Worm (Caenorhabditis elegans) whole organism, L1 larva: Measurements from ENCODE around the gene ugt-10.

ENCODE experiments used
- C04F5.9 ChIP-seq: sonication (generic microtip); optimal IDR thresholded peaks from 2 replicates; lab custom pipeline; 2016; ENCODE audit warnings: missing genetic modification characterization, missing compliant biosample characterization
- C34B4.2 ChIP-seq: sonication (generic microtip); optimal IDR thresholded peaks from 2 replicates; lab custom pipeline; 2017; ENCODE audit warnings: mild to moderate bottlenecking, missing genetic modification characterization, missing compliant biosample characterization
- F16B12.6 ChIP-seq: fragments of 150-350 bp; optimal IDR thresholded peaks from 2 replicates; lab custom pipeline; 2014; ENCODE audit warnings: missing biosample characterization, missing genetic modification characterization
- Y116A8C.19 ChIP-seq: sonication (generic microtip); optimal IDR thresholded peaks from 2 replicates; lab custom pipeline; 2016; ENCODE audit warnings: missing compliant biosample characterization, missing genetic modification characterization, borderline replicate concordance
- aly-2 ChIP-seq: fragments of 150-350 bp; optimal IDR thresholded peaks from 2 replicates; lab custom pipeline; 2014; ENCODE audit warnings: missing biosample characterization, missing genetic modification characterization
- ama-1 ChIP-seq: fragments of 150-350 bp; optimal IDR thresholded peaks from 2 replicates; lab custom pipeline; 2014
- blmp-1 ChIP-seq: fragments of 150-350 bp; optimal IDR thresholded peaks from 2 replicates; lab custom pipeline; 2014; ENCODE audit warnings: missing biosample characterization, missing genetic modification characterization
- ceh-8 ChIP-seq: fragments of 200-800 bp; sonication (Bioruptor generic); optimal IDR thresholded peaks from 2 replicates; lab custom pipeline; 2018; ENCODE audit warnings: mild to moderate bottlenecking, missing genetic modification characterization, moderate library complexity, missing compliant biosample characterization
- ceh-88 ChIP-seq: fragments of 200-800 bp; sonication (Bioruptor generic); IDR thresholded peaks from 2 replicates; pipeline ENCODE4 v1.3.6; 2022; ENCODE audit warnings: missing genetic modification characterization, missing compliant biosample characterization
- dsc-1 ChIP-seq: sonication (generic microtip); optimal IDR thresholded peaks from 2 replicates; lab custom pipeline; 2016; ENCODE audit warnings: mild to moderate bottlenecking, missing genetic modification characterization, missing compliant biosample characterization
- efl-3 ChIP-seq: fragments of 200-800 bp; sonication (Bioruptor generic); optimal IDR thresholded peaks from 2 replicates; lab custom pipeline; 2018; ENCODE audit warnings: mild to moderate bottlenecking, missing genetic modification characterization, missing compliant biosample characterization
- egl-13 ChIP-seq: sonication (generic microtip); optimal IDR thresholded peaks from 2 replicates; lab custom pipeline; 2016; ENCODE audit warnings: missing genotype, missing genetic modification reagents, missing genetic modification characterization, missing compliant biosample characterization
- elt-2 ChIP-seq: sonication (generic microtip); optimal IDR thresholded peaks from 2 replicates; lab custom pipeline; 2016; ENCODE audit warnings: missing genetic modification characterization, mild to moderate bottlenecking, inconsistent platforms, missing compliant biosample characterization, missing genetic modification reagents
- fkh-4 ChIP-seq: sonication (generic microtip); optimal IDR thresholded peaks from 2 replicates; lab custom pipeline; 2016; ENCODE audit warnings: missing compliant biosample characterization, missing genetic modification characterization, borderline replicate concordance
- fkh-8 ChIP-seq: sonication (generic microtip); optimal IDR thresholded peaks from 2 replicates; lab custom pipeline; 2016; ENCODE audit warnings: mild to moderate bottlenecking, missing genetic modification characterization, missing compliant biosample characterization
- grh-1 ChIP-seq: fragments of 200-800 bp; sonication (Bioruptor generic); IDR thresholded peaks from 2 replicates; pipeline ENCODE4 v1.3.6; 2022; ENCODE audit warnings: missing genetic modification reagents, missing genetic modification characterization, missing compliant biosample characterization
- hpl-2 ChIP-seq: fragments of 150-350 bp; optimal IDR thresholded peaks from 2 replicates; lab custom pipeline; 2014; ENCODE audit warnings: missing biosample characterization, missing genetic modification reagents, missing genetic modification characterization
- lin-14 ChIP-seq: fragments of 200-800 bp; sonication (Bioruptor generic); optimal IDR thresholded peaks from 2 replicates; lab custom pipeline; 2018; ENCODE audit warnings: mild to moderate bottlenecking, missing genetic modification characterization, moderate library complexity, missing compliant biosample characterization
- lin-15B ChIP-seq: fragments of 150-350 bp; sonication (generic microtip); optimal IDR thresholded peaks from 3 replicates; lab custom pipeline; 2014; ENCODE audit warnings: missing biosample characterization, missing genetic modification characterization
- lin-39 ChIP-seq: fragments of 150-350 bp; optimal IDR thresholded peaks from 2 replicates; lab custom pipeline; 2014; ENCODE audit warnings: missing biosample characterization, missing genetic modification reagents, missing genetic modification characterization
- lsy-2 ChIP-seq, 2 experiments: fragments of 150-350 bp; optimal IDR thresholded peaks; 2 replicates each; lab custom pipeline; 2014; ENCODE audit warnings: missing biosample characterization in 2 of 2, missing genetic modification characterization in 2 of 2
- mab-9 ChIP-seq: fragments of 200-800 bp; sonication (Bioruptor generic); IDR thresholded peaks from 2 replicates; pipeline ENCODE4 v1.3.6; 2022; ENCODE audit warnings: missing genetic modification reagents, missing genetic modification characterization, missing compliant biosample characterization
- mef-2 ChIP-seq: fragments of 150-350 bp; optimal IDR thresholded peaks from 2 replicates; lab custom pipeline; 2014; ENCODE audit warnings: missing biosample characterization, missing genetic modification characterization
- nhr-11 ChIP-seq: fragments of 150-350 bp; optimal IDR thresholded peaks from 2 replicates; lab custom pipeline; 2014; ENCODE audit warnings: missing biosample characterization, missing genetic modification characterization
- nhr-237 ChIP-seq: fragments of 150-350 bp; optimal IDR thresholded peaks from 2 replicates; lab custom pipeline; 2014; ENCODE audit warnings: missing biosample characterization, missing genetic modification characterization
- nhr-28 ChIP-seq: fragments of 150-350 bp; optimal IDR thresholded peaks from 2 replicates; lab custom pipeline; 2014; ENCODE audit warnings: missing biosample characterization, missing genetic modification characterization
- nhr-76 ChIP-seq: sonication (generic microtip); optimal IDR thresholded peaks from 2 replicates; lab custom pipeline; 2017; ENCODE audit warnings: missing biosample characterization, missing genetic modification characterization
- nhr-77 ChIP-seq: fragments of 150-350 bp; optimal IDR thresholded peaks from 2 replicates; lab custom pipeline; 2014; ENCODE audit warnings: missing biosample characterization, missing genetic modification characterization
- nhr-84 ChIP-seq: sonication (generic microtip); optimal IDR thresholded peaks from 2 replicates; lab custom pipeline; 2017; ENCODE audit warnings: missing biosample characterization, missing genetic modification characterization
- pag-3 ChIP-seq: sonication (generic microtip); optimal IDR thresholded peaks from 2 replicates; lab custom pipeline; 2017; ENCODE audit warnings: missing genetic modification characterization, mild to moderate bottlenecking, missing compliant biosample characterization, antibody characterized with exemption, borderline replicate concordance; ENCODE audit not compliant: insufficient read depth
- pax-3 ChIP-seq: fragments of 200-800 bp; sonication (Bioruptor generic); optimal IDR thresholded peaks from 2 replicates; lab custom pipeline; 2018; ENCODE audit warnings: mild to moderate bottlenecking, missing genetic modification characterization, moderate library complexity, missing compliant biosample characterization
- sup-37 ChIP-seq: fragments of 200-800 bp; sonication (Bioruptor generic); optimal IDR thresholded peaks from 2 replicates; lab custom pipeline; 2018; ENCODE audit warnings: mild to moderate bottlenecking, missing genetic modification characterization, missing compliant biosample characterization
- tbx-2 ChIP-seq: sonication (generic microtip); optimal IDR thresholded peaks from 2 replicates; lab custom pipeline; 2016; ENCODE audit warnings: missing genetic modification characterization, missing compliant biosample characterization
- tlp-1 ChIP-seq: fragments of 150-350 bp; optimal IDR thresholded peaks from 2 replicates; lab custom pipeline; 2014; ENCODE audit warnings: missing biosample characterization, missing genetic modification characterization
- unc-130 ChIP-seq: fragments of 150-350 bp; optimal IDR thresholded peaks from 2 replicates; lab custom pipeline; 2017; ENCODE audit warnings: missing biosample characterization, missing genetic modification characterization, inconsistent platforms
- unc-30 ChIP-seq: sonication (generic microtip); optimal IDR thresholded peaks from 2 replicates; lab custom pipeline; 2017; ENCODE audit warnings: missing biosample characterization, missing genetic modification characterization
- unc-62 ChIP-seq: fragments of 150-350 bp; optimal IDR thresholded peaks from 2 replicates; lab custom pipeline; 2014; ENCODE audit warnings: missing biosample characterization, missing genetic modification reagents, missing genetic modification characterization
- unc-98 ChIP-seq: fragments of 200-800 bp; sonication (Bioruptor generic); IDR thresholded peaks from 2 replicates; pipeline ENCODE4 v1.3.6; 2022; ENCODE audit warnings: missing genetic modification characterization, missing compliant biosample characterization
- vab-15 ChIP-seq: sonication (generic microtip); optimal IDR thresholded peaks from 2 replicates; lab custom pipeline; 2017; ENCODE audit warnings: missing genotype, mild to moderate bottlenecking, missing genetic modification characterization, missing compliant biosample characterization
- zag-1 ChIP-seq: fragments of 150-350 bp; optimal IDR thresholded peaks from 2 replicates; lab custom pipeline; 2014; ENCODE audit warnings: missing biosample characterization, missing genetic modification characterization
- zip-4 ChIP-seq: fragments of 200-800 bp; sonication (Bioruptor generic); optimal IDR thresholded peaks from 2 replicates; lab custom pipeline; 2018; ENCODE audit warnings: mild to moderate bottlenecking, missing genetic modification characterization, moderate library complexity, missing compliant biosample characterization
- ztf-11 ChIP-seq, 2 experiments: sonication (generic microtip); optimal IDR thresholded peaks; 2 replicates each; lab custom pipeline; 2016 to 2017; ENCODE audit warnings: missing genetic modification characterization in 2 of 2, missing biosample characterization in 1 of 2, missing compliant biosample characterization in 1 of 2
- ztf-4 ChIP-seq: fragments of 150-350 bp; optimal IDR thresholded peaks from 2 replicates; lab custom pipeline; 2014; ENCODE audit warnings: missing biosample characterization, missing genetic modification characterization

The ugt-10 gene

DNA sequence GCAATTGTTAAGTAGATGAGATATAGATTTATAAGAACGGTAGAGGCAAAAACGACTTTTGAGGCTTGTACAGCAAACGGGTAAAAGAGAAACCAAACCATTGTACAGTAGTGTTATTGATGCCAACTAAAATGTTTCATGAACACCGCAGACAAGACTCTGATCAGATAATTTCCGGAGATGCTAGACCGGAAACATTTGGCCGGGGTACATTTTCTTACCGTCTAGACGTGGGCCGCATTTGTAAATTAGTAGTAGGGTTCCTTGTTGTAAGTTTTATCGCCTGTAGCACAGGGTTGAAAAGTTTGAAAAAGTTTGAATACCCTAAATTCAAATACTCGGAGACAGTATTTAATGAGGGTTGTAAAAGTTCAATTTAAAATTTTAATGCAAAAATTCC is 18.5 kb downstream of the ugt-10 start, which contains the start of gene str-32:
TSS of gene str-32 (minus strand) at position 101 of the 400 bp plus-strand sequence.
- TF ChIP-seq aly-2, result no peak
- TF ChIP-seq unc-98 (GFP tag; lab: Robert Waterston, UW), result no peak
- TF ChIP-seq ztf-11 (tag; optimal IDR thresholded peaks at IDR 0.05; lab: Kevin White, UChicago), result no peak
- TF ChIP-seq C34B4.2, result no peak
- TF ChIP-seq nhr-77, result no peak
- no peak for TF ChIP-seq F16B12.6 (tag; lab: Kevin White, UChicago)
- TF ChIP-seq ceh-88 (GFP tag; lab: Robert Waterston, UW), result no peak
- no peak for TF ChIP-seq unc-130 (tag; lab: Kevin White, UChicago)
- no peak for TF ChIP-seq lin-14
- TF ChIP-seq egl-13, result no peak
- no peak for TF ChIP-seq ceh-8 (GFP tag; lab: Kevin White, UChicago)
- no peak for TF ChIP-seq fkh-8
- TF ChIP-seq zag-1, result no peak
- TF ChIP-seq pax-3, result no peak
- TF ChIP-seq grh-1 (GFP tag; lab: Robert Waterston, UW), result no peak

DNA sequence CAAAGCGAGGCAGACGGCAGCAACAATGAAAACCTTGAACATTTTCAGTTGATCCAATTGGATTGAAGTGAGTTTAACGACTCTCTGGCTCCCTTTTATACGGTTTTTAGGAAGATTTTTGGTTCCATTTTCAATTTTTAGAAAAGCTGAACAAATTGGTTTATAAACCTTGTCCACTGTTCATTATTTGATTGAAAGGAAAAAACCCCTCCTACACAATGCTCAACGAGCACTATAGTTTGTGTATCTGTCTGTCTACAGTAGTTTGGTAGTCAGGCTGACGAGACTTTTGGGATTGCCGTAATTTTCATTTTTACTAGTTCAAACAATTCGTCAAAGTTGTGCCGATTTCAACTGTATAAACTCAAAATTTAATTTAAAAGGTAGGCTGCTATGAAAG is 20.7 kb downstream of the ugt-10 start, which contains the start of gene T19H12.15:
TSS of gene T19H12.15 (minus strand) at position 101 of the 400 bp plus-strand sequence.
- no peak for TF ChIP-seq unc-30
- no peak for TF ChIP-seq lin-39 (tag; lab: Kevin White, UChicago)
- TF ChIP-seq mef-2 (tag; lab: Kevin White, UChicago), result no peak
- no peak for TF ChIP-seq ceh-8 (GFP tag; lab: Kevin White, UChicago)
- no peak for TF ChIP-seq nhr-28
- no peak for TF ChIP-seq vab-15 (tag; lab: Kevin White, UChicago)
- TF ChIP-seq ceh-88 (GFP tag; lab: Robert Waterston, UW), result no peak
- no peak for TF ChIP-seq efl-3 (GFP tag; lab: Kevin White, UChicago)
- TF ChIP-seq nhr-11 (tag; lab: Kevin White, UChicago), result no peak
- no peak for TF ChIP-seq tbx-2 (tag; lab: Kevin White, UChicago)
- TF ChIP-seq blmp-1 (tag; lab: Kevin White, UChicago), result no peak
- no peak for TF ChIP-seq C04F5.9
- TF ChIP-seq unc-130 (tag; lab: Kevin White, UChicago), result no peak
- TF ChIP-seq nhr-237 (tag; lab: Kevin White, UChicago), result no peak
- TF ChIP-seq mab-9 (GFP tag; lab: Robert Waterston, UW), result no peak
- no peak for TF ChIP-seq tlp-1 (tag; lab: Kevin White, UChicago)

DNA sequence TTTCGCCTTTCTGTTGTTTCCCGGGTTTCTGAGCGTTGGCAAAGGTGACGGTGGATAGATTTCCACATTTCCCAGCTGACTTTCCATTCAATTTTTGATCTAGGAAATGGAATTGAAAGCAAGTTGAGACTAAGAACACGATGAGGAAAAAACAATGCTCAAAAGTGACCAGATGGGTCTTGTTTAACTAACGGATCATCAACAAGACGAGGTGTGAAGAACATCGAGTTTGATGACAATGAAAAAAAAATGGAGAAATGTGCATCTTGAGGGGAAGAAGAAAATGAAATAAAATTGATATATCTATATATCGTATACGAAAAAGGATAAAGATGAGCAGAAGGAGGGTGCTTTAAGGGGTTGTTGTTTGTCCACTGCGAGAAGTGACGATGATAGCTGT is 22.3 kb downstream of the ugt-10 start, which contains the start of gene T19H12.6:
TSS of gene T19H12.6 (minus strand) at position 101 of the 400 bp plus-strand sequence.
- TF ChIP-seq elt-2 (no peak), tbx-2 (tag; lab: Kevin White, UChicago) (no peak), nhr-76 (no peak), Y116A8C.19 (tag; lab: Kevin White, UChicago) (no peak), egl-13 (no peak), unc-62 (GFP tag; lab: Kevin White, UChicago) (no peak), fkh-4 (tag; lab: Kevin White, UChicago) (no peak), zip-4 (GFP tag; lab: Kevin White, UChicago) (no peak), unc-130 (tag; lab: Kevin White, UChicago) (no peak), nhr-77 (no peak), ama-1 (lab: Kevin White, UChicago) (no peak), lin-15B (tag; lab: Kevin White, UChicago) (no peak), efl-3 (GFP tag; lab: Kevin White, UChicago) (no peak), ztf-11 (tag; optimal IDR thresholded peaks at IDR 0.05; lab: Kevin White, UChicago) (no peak), unc-98 (GFP tag; lab: Robert Waterston, UW) (no peak), aly-2 (no peak)

DNA sequence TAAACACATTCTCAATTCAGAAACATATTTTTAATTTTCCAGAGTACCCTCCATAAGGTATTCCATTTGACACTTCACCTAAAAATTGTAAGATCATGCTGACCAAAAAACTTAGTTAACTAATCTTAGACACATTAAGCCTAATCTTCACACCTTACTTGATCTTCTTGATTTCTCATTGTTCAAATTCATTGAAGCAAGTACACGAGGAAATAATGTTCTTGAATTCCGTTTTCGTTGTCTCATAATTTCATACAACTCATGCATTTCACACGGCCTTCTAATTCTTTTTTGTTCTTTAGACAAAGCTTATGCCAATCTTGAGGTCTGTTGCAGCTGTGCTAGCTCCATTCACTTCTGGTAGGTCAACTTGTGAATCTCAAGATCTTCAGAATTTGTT is 27.9 kb downstream of the ugt-10 start, which contains the start of gene srd-33:
TSS of gene srd-33 (plus strand) at position 301 of the 400 bp plus-strand sequence.
- TF ChIP-seq ztf-4 (tag; lab: Kevin White, UChicago) (no peak), unc-30 (no peak), dsc-1 (tag; lab: Kevin White, UChicago) (no peak), lin-39 (tag; lab: Kevin White, UChicago) (no peak), C04F5.9 (no peak), hpl-2 (GFP tag; lab: Kevin White, UChicago) (no peak), nhr-84 (tag; lab: Kevin White, UChicago) (no peak), lsy-2 (tag; optimal IDR thresholded peaks at IDR 0.05; lab: Kevin White, UChicago) (no peak), sup-37 (no peak), lin-14 (no peak), nhr-76 (no peak), elt-2 (no peak), pag-3 (tag; lab: Kevin White, UChicago) (no peak), nhr-237 (tag; lab: Kevin White, UChicago) (no peak), unc-98 (GFP tag; lab: Robert Waterston, UW) (no peak)
- TF ChIP-seq, all 84 proteins: peak for 0
